Worm (Caenorhabditis elegans) whole organism, late embryonic: ENCODE measurements around the gene F26F12.3.

ENCODE experiments used
- K09A11.1 ChIP-seq: sonication (generic microtip); optimal IDR thresholded peaks from 2 replicates; lab custom pipeline; 2017; ENCODE audit warnings: antibody characterized with exemption, mild to moderate bottlenecking, missing genetic modification characterization, missing compliant biosample characterization; ENCODE audit not compliant: insufficient read depth
- T23F11.4 ChIP-seq: fragments of 200-800 bp; sonication (Bioruptor generic); optimal IDR thresholded peaks from 2 replicates; lab custom pipeline; 2018; ENCODE audit warnings: mild to moderate bottlenecking, missing genetic modification characterization, missing compliant biosample characterization
- Y22D7AL.16 ChIP-seq: sonication (generic microtip); optimal IDR thresholded peaks from 2 replicates; lab custom pipeline; 2016; ENCODE audit warnings: missing genetic modification characterization, missing compliant biosample characterization
- ahr-1 ChIP-seq: sonication (generic microtip); optimal IDR thresholded peaks from 2 replicates; lab custom pipeline; 2016; ENCODE audit warnings: missing genetic modification characterization, missing compliant biosample characterization
- ceh-14 ChIP-seq: sonication (generic microtip); optimal IDR thresholded peaks from 2 replicates; lab custom pipeline; 2016; ENCODE audit warnings: missing genotype, missing genetic modification characterization, missing compliant biosample characterization
- ceh-18 ChIP-seq: sonication (generic microtip); optimal IDR thresholded peaks from 2 replicates; lab custom pipeline; 2016; ENCODE audit warnings: missing genetic modification characterization, missing compliant biosample characterization
- ceh-19 ChIP-seq: fragments of 200-800 bp; sonication (Bioruptor generic); optimal IDR thresholded peaks from 2 replicates; lab custom pipeline; 2018; ENCODE audit warnings: mild to moderate bottlenecking, missing genetic modification characterization, missing compliant biosample characterization
- ceh-2 ChIP-seq: sonication (generic microtip); optimal IDR thresholded peaks from 2 replicates; lab custom pipeline; 2016; ENCODE audit warnings: missing genotype, missing genetic modification characterization, missing compliant biosample characterization
- ceh-22 ChIP-seq: sonication (generic microtip); optimal IDR thresholded peaks from 2 replicates; lab custom pipeline; 2017; ENCODE audit warnings: missing biosample characterization, missing genetic modification characterization
- ceh-30 ChIP-seq: fragments of 150-350 bp; optimal IDR thresholded peaks from 2 replicates; lab custom pipeline; 2014; ENCODE audit warnings: missing biosample characterization, missing genetic modification characterization
- ceh-31 ChIP-seq: sonication (generic microtip); optimal IDR thresholded peaks from 2 replicates; lab custom pipeline; 2016; ENCODE audit warnings: missing genetic modification characterization, missing compliant biosample characterization
- ceh-48 ChIP-seq: sonication (generic microtip); optimal IDR thresholded peaks from 2 replicates; lab custom pipeline; 2016; ENCODE audit warnings: missing genetic modification characterization, inconsistent platforms, missing compliant biosample characterization
- ceh-6 ChIP-seq: fragments of 200-800 bp; sonication (Bioruptor generic); optimal IDR thresholded peaks from 2 replicates; lab custom pipeline; 2018; ENCODE audit warnings: mild to moderate bottlenecking, missing genetic modification characterization, missing compliant biosample characterization
- che-1 ChIP-seq: sonication (generic microtip); optimal IDR thresholded peaks from 2 replicates; lab custom pipeline; 2016; ENCODE audit warnings: mild to moderate bottlenecking, missing genetic modification characterization, missing compliant biosample characterization
- dmd-4 ChIP-seq: sonication (generic microtip); optimal IDR thresholded peaks from 2 replicates; lab custom pipeline; 2016; ENCODE audit warnings: borderline replicate concordance, missing genetic modification characterization, missing compliant biosample characterization
- dve-1 ChIP-seq: sonication (generic microtip); optimal IDR thresholded peaks from 2 replicates; lab custom pipeline; 2017; ENCODE audit warnings: antibody characterized with exemption, mild to moderate bottlenecking, missing genetic modification characterization, missing compliant biosample characterization
- fax-1 ChIP-seq: sonication (generic microtip); optimal IDR thresholded peaks from 2 replicates; lab custom pipeline; 2016; ENCODE audit warnings: missing genotype, missing genetic modification characterization, missing compliant biosample characterization
- hlh-15 ChIP-seq: sonication (generic microtip); optimal IDR thresholded peaks from 2 replicates; lab custom pipeline; 2016; ENCODE audit warnings: missing genetic modification characterization, missing compliant biosample characterization
- lim-6 ChIP-seq: sonication (generic microtip); optimal IDR thresholded peaks from 2 replicates; lab custom pipeline; 2016; ENCODE audit warnings: missing genetic modification characterization, missing compliant biosample characterization
- lin-11 ChIP-seq: fragments of 200-800 bp; sonication (Bioruptor generic); optimal IDR thresholded peaks from 2 replicates; lab custom pipeline; 2018; ENCODE audit warnings: mild to moderate bottlenecking, missing genetic modification characterization, missing compliant biosample characterization
- madf-2 ChIP-seq: sonication (generic microtip); optimal IDR thresholded peaks from 2 replicates; lab custom pipeline; 2017; ENCODE audit warnings: missing genetic modification characterization, missing compliant biosample characterization
- mec-3 ChIP-seq: sonication (generic microtip); optimal IDR thresholded peaks from 2 replicates; lab custom pipeline; 2016; ENCODE audit warnings: borderline replicate concordance, missing genetic modification characterization, missing compliant biosample characterization
- nhr-11 ChIP-seq: fragments of 150-350 bp; optimal IDR thresholded peaks from 2 replicates; lab custom pipeline; 2014; ENCODE audit warnings: missing biosample characterization, missing genetic modification characterization
- nhr-232 ChIP-seq: sonication (generic microtip); optimal IDR thresholded peaks from 2 replicates; lab custom pipeline; 2016; ENCODE audit warnings: missing genetic modification characterization, missing compliant biosample characterization
- odd-2 ChIP-seq: sonication (generic microtip); optimal IDR thresholded peaks from 2 replicates; lab custom pipeline; 2017; ENCODE audit warnings: antibody characterized with exemption, mild to moderate bottlenecking, missing genetic modification characterization, missing compliant biosample characterization
- pag-3 ChIP-seq: sonication (generic microtip); optimal IDR thresholded peaks from 2 replicates; lab custom pipeline; 2016; ENCODE audit warnings: missing compliant biosample characterization, missing genetic modification characterization, borderline replicate concordance
- pat-9 ChIP-seq: fragments of 200-800 bp; sonication (Bioruptor generic); optimal IDR thresholded peaks from 2 replicates; lab custom pipeline; 2018; ENCODE audit warnings: mild to moderate bottlenecking, missing genetic modification characterization, moderate library complexity, missing compliant biosample characterization
- pha-2 ChIP-seq: sonication (generic microtip); optimal IDR thresholded peaks from 2 replicates; lab custom pipeline; 2017; ENCODE audit warnings: mild to moderate bottlenecking, missing genetic modification characterization, missing compliant biosample characterization
- rnt-1 ChIP-seq: sonication (generic microtip); optimal IDR thresholded peaks from 2 replicates; lab custom pipeline; 2016; ENCODE audit warnings: missing genetic modification characterization, missing compliant biosample characterization
- sdc-2 ChIP-seq: sonication (generic microtip); optimal IDR thresholded peaks from 2 replicates; lab custom pipeline; 2016; ENCODE audit warnings: missing genotype, missing genetic modification characterization, missing compliant biosample characterization
- tbx-2 ChIP-seq: sonication (generic microtip); optimal IDR thresholded peaks from 2 replicates; lab custom pipeline; 2016; ENCODE audit warnings: missing genetic modification characterization, missing compliant biosample characterization
- ttx-3 ChIP-seq: sonication (generic microtip); optimal IDR thresholded peaks from 2 replicates; lab custom pipeline; 2016; ENCODE audit warnings: missing genetic modification reagents, missing genetic modification characterization, missing compliant biosample characterization
- unc-3 ChIP-seq, 2 experiments: fragments of 200-800 bp in 1 of 2; sonication (Bioruptor generic) in 1 of 2; sonication (generic microtip) in 1 of 2; conservative IDR thresholded peaks in 1 of 2; optimal IDR thresholded peaks in 1 of 2; 2 replicates each; pipeline versions ENCODE4 v1.3.6 to Lab custom; 2016 to 2022; ENCODE audit warnings: missing compliant biosample characterization in 2 of 2, missing genetic modification characterization in 2 of 2, missing genetic modification reagents in 1 of 2
- unc-42 ChIP-seq: sonication (generic microtip); optimal IDR thresholded peaks from 2 replicates; lab custom pipeline; 2016; ENCODE audit warnings: missing genotype, missing genetic modification characterization, missing compliant biosample characterization
- unc-55 ChIP-seq: sonication (generic microtip); optimal IDR thresholded peaks from 2 replicates; lab custom pipeline; 2017; ENCODE audit warnings: missing biosample characterization, missing genetic modification reagents, missing genetic modification characterization
- ztf-16 ChIP-seq: sonication (generic microtip); optimal IDR thresholded peaks from 2 replicates; lab custom pipeline; 2017; ENCODE audit warnings: missing genetic modification characterization, missing compliant biosample characterization

The F26F12.3 gene

DNA sequence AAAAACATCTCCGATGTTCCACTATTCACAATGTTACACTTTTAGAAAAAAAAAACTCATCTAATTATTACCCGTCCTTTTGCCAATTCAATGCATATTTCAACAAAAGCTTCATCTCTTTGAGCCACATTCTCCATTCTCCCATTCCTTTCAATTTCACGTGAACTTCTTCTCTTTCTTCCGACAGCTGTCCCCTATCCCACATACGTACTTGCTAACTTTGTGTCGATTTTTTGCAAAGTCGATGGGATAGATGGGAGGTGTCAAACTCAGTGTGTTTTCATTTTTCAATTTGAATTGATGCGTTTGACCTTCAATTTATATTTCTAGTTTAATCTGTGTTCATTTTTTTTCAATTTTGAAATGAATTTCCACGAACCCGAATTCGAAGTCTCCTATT is 45.7 kb upstream of the F26F12.3 start:
- no peak for TF ChIP-seq mec-3 (tag; lab: Kevin White, UChicago)
- TF ChIP-seq ceh-19 (GFP tag; lab: Kevin White, UChicago) = no peak
- no peak for TF ChIP-seq tbx-2 (tag; lab: Kevin White, UChicago)
- TF ChIP-seq pag-3 = no peak
- TF ChIP-seq fax-1 (tag; lab: Kevin White, UChicago) = no peak
- TF ChIP-seq ceh-48 (tag; lab: Kevin White, UChicago) = no peak
- TF ChIP-seq ceh-2 (tag; lab: Kevin White, UChicago) = no peak
- TF ChIP-seq dve-1 (tag; lab: Kevin White, UChicago) = no peak
- no peak for TF ChIP-seq odd-2
- TF ChIP-seq pha-2 (tag; lab: Kevin White, UChicago) = no peak
- TF ChIP-seq ceh-18 = no peak
- TF ChIP-seq ceh-6 (GFP tag; lab: Kevin White, UChicago) = no peak
- TF ChIP-seq ttx-3 (tag; lab: Kevin White, UChicago) = no peak
- no peak for TF ChIP-seq K09A11.1 (tag; lab: Kevin White, UChicago)
- TF ChIP-seq nhr-11 = no peak
- no peak for TF ChIP-seq ztf-16 (tag; lab: Kevin White, UChicago)
- no peak for TF ChIP-seq ceh-30 (tag; lab: Kevin White, UChicago)

DNA sequence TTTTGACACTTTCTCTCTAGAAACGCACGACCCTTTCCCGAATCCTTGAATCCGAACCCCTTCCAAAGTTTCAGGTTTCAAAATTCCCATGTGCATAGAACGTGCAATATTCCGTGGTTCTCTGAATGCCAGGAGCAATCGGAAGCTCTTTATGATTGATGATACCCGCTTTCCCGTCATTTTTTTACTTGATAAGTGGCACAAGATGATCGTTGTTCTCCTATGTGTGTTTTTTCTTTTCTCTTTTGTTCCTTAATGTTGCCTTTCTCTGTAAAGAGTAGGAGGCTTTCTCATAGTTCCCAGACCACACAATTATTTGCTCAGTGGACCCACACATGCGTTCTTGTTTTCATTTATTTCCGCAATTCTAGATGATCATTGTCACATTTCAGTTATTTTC is 43.3 kb upstream of the F26F12.3 start:
- TF ChIP-seq che-1 = no peak

DNA sequence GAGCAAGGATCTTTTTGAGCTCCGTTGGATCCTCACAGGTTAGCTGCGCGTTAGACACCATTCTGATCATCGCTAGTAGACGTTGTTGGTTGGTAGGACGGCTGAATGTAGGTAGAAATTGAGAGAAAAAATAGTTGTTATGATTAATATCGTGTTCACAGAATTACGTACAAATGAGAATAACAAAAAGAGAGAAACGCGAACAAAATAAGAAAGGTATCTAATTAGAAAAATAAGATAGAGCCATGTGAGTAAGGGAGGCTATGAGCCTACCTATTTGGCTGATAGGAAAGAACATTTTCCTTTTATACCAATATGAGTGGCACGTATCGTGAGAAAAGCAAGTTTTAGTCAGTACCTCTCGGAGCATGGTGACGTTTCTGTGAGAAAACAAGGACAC is 38.2 kb upstream of the F26F12.3 start, which contains the start of gene C04E6.8:
TSS of gene C04E6.8 (minus strand) at position 101 of the 400 bp plus-strand sequence.
- TF ChIP-seq lin-11 (tag; lab: Kevin White, UChicago) = no peak
- TF ChIP-seq sdc-2 = no peak
- no peak for TF ChIP-seq rnt-1 (tag; lab: Kevin White, UChicago)
- no peak for TF ChIP-seq unc-55
- TF ChIP-seq ceh-14 (tag; lab: Kevin White, UChicago) = no peak
- TF ChIP-seq Y22D7AL.16 = no peak
- no peak for TF ChIP-seq ahr-1 (tag; lab: Kevin White, UChicago)
- no peak for TF ChIP-seq dmd-4 (tag; lab: Kevin White, UChicago)
- no peak for TF ChIP-seq ceh-6 (GFP tag; lab: Kevin White, UChicago)
- TF ChIP-seq K09A11.1 (tag; lab: Kevin White, UChicago) = no peak
- TF ChIP-seq ceh-30 (tag; lab: Kevin White, UChicago) = no peak
- TF ChIP-seq unc-3 (GFP tag; conservative IDR thresholded peaks at IDR 0.05; lab: Robert Waterston, UW) = no peak
- no peak for TF ChIP-seq unc-3 (tag; optimal IDR thresholded peaks at IDR 0.05; lab: Kevin White, UChicago)
- TF ChIP-seq hlh-15 = no peak
- TF ChIP-seq ceh-31 (tag; lab: Kevin White, UChicago) = no peak
- TF ChIP-seq ceh-22 (tag; lab: Kevin White, UChicago) = no peak
- TF ChIP-seq lim-6 (tag; lab: Kevin White, UChicago) = no peak

DNA sequence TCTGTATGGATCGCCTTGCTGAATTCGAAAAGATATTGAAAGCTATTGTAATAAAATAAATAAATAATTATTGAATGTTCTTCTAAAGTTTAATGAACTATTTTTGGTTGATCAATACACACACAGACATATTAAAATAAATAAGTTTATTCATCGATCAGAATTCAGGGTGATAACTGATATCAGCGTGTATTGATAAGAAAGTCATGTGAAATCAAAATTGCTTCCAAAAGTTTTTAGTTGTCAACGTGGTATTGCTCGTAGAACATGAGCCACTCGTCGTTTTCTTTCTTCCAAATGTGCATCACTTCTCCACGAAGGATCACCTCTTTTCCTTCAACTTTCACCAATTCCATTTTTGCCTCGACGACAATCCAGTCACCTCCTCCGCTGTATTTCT is 36.9 kb upstream of the F26F12.3 start:
- TF ChIP-seq madf-2 (tag; lab: Kevin White, UChicago) = no peak
- no peak for TF ChIP-seq fax-1 (tag; lab: Kevin White, UChicago)
- no peak for TF ChIP-seq nhr-232 (tag; lab: Kevin White, UChicago)
- TF ChIP-seq pat-9 (tag; lab: Kevin White, UChicago) = no peak
- TF ChIP-seq T23F11.4 (GFP tag; lab: Kevin White, UChicago) = no peak
- no peak for TF ChIP-seq ceh-2 (tag; lab: Kevin White, UChicago)
- TF ChIP-seq ceh-6 (GFP tag; lab: Kevin White, UChicago) = no peak
- no peak for TF ChIP-seq unc-42 (tag; lab: Kevin White, UChicago)
- no peak for TF ChIP-seq dmd-4 (tag; lab: Kevin White, UChicago)
- TF ChIP-seq, all 69 proteins: peak for 0
